Fruit fly (Drosophila melanogaster) whole organism, embryonic: ENCODE data around the gene CG43338.

Experiments used
- Awh ChIP-seq: fragments of 200-800 bp; sonication (Bioruptor generic); IDR thresholded peaks from 2 replicates; pipeline ENCODE4, ENCODE4 v1.3.6; 2022; ENCODE audit warnings: missing biosample characterization, missing genetic modification characterization
- Blimp-1 ChIP-seq: fragments of 200-800 bp; sonication (Bioruptor generic); optimal IDR thresholded peaks from 3 replicates; lab custom pipeline; 2018; ENCODE audit warnings: missing biosample characterization, missing genetic modification characterization, mild to moderate bottlenecking, moderate library complexity, missing genetic modification reagents
- Bteb2 ChIP-seq: fragments of 200-800 bp; sonication (Bioruptor generic); optimal IDR thresholded peaks from 2 replicates; lab custom pipeline; 2016; ENCODE audit warnings: missing biosample characterization, missing genetic modification characterization
- CG1024 ChIP-seq: fragments of 200-800 bp; sonication (Bioruptor generic); IDR thresholded peaks from 2 replicates; pipeline ENCODE4 v1.3.6; 2022; ENCODE audit warnings: missing biosample characterization, missing genetic modification characterization
- CG11085 ChIP-seq: fragments of 200-800 bp; sonication (Bioruptor generic); IDR thresholded peaks from 2 replicates; pipeline ENCODE4 v1.3.6; 2022; ENCODE audit warnings: missing biosample characterization, missing genetic modification characterization
- CG1233 ChIP-seq: fragments of 200-800 bp; sonication (Bioruptor generic); optimal IDR thresholded peaks from 4 replicates; lab custom pipeline; 2018; ENCODE audit warnings: missing biosample characterization, mild to moderate bottlenecking, missing genetic modification characterization
- CG12391 ChIP-seq: fragments of 200-800 bp; sonication (Bioruptor generic); optimal IDR thresholded peaks from 3 replicates; lab custom pipeline; 2018; ENCODE audit warnings: missing biosample characterization, mild to moderate bottlenecking, missing genetic modification characterization, moderate library complexity
- CG13296 ChIP-seq: fragments of 200-800 bp; sonication (Bioruptor generic); optimal IDR thresholded peaks from 3 replicates; lab custom pipeline; 2018; ENCODE audit warnings: missing biosample characterization, mild to moderate bottlenecking, missing genetic modification characterization
- CG15269 ChIP-seq: fragments of 200-800 bp; sonication (Bioruptor generic); optimal IDR thresholded peaks from 2 replicates; lab custom pipeline; 2018; ENCODE audit warnings: missing biosample characterization, mild to moderate bottlenecking, missing genetic modification characterization, moderate library complexity
- CG15601 ChIP-seq: fragments of 200-800 bp; sonication (Bioruptor generic); optimal IDR thresholded peaks from 3 replicates; lab custom pipeline; 2019; ENCODE audit warnings: missing biosample characterization, mild to moderate bottlenecking, missing genetic modification characterization, moderate library complexity
- CG1602 ChIP-seq: fragments of 200-800 bp; sonication (Bioruptor generic); optimal IDR thresholded peaks from 3 replicates; lab custom pipeline; 2016; ENCODE audit warnings: missing biosample characterization, missing genetic modification characterization
- CG16813 ChIP-seq: fragments of 200-800 bp; sonication (Bioruptor generic); IDR thresholded peaks from 3 replicates; pipeline ENCODE4 v1.3.6; 2022; ENCODE audit warnings: missing biosample characterization, missing genetic modification characterization; ENCODE audit not compliant: partially characterized antibody
- CG2199 ChIP-seq: fragments of 200-800 bp; sonication (Bioruptor generic); IDR thresholded peaks from 3 replicates; pipeline ENCODE4 v1.3.6; 2022; ENCODE audit warnings: missing biosample characterization, missing genetic modification characterization
- CG2202 ChIP-seq: fragments of 200-800 bp; sonication (Bioruptor generic); optimal IDR thresholded peaks from 2 replicates; lab custom pipeline; 2018; ENCODE audit warnings: missing biosample characterization, mild to moderate bottlenecking, missing genetic modification characterization
- CG30020 ChIP-seq: fragments of 200-800 bp; optimal IDR thresholded peaks from 2 replicates; lab custom pipeline; 2019; ENCODE audit warnings: missing biosample characterization, mild to moderate bottlenecking, missing genetic modification characterization, moderate library complexity
- CG3065 ChIP-seq: fragments of 200-800 bp; sonication (Bioruptor generic); optimal IDR thresholded peaks from 2 replicates; lab custom pipeline; 2016; ENCODE audit warnings: missing biosample characterization, missing genetic modification characterization
- CG31365 ChIP-seq: fragments of 200-800 bp; sonication (Bioruptor generic); optimal IDR thresholded peaks from 2 replicates; lab custom pipeline; 2018; ENCODE audit warnings: missing biosample characterization, mild to moderate bottlenecking, missing genetic modification characterization
- CG32767 ChIP-seq: fragments of 200-800 bp; sonication (Bioruptor generic); IDR thresholded peaks from 2 replicates; pipeline ENCODE4 v1.3.6; 2022; ENCODE audit warnings: missing biosample characterization, missing genetic modification characterization
- CG34422 ChIP-seq: fragments of 200-800 bp; sonication (Bioruptor generic); IDR thresholded peaks from 3 replicates; pipeline ENCODE4 v1.3.6; 2022; ENCODE audit warnings: missing biosample characterization, missing genetic modification characterization
- CG3847 ChIP-seq: fragments of 200-800 bp; sonication (Bioruptor generic); IDR thresholded peaks from 2 replicates; pipeline ENCODE4 v1.3.6; 2022; ENCODE audit warnings: missing biosample characterization, missing genetic modification characterization
- Dbx ChIP-seq: fragments of 200-800 bp; sonication (Bioruptor generic); IDR thresholded peaks from 3 replicates; pipeline ENCODE4 v1.3.6; 2022; ENCODE audit warnings: missing biosample characterization, missing genetic modification characterization
- Dip2 ChIP-seq: fragments of 200-800 bp; sonication (Bioruptor generic); IDR thresholded peaks from 2 replicates; pipeline ENCODE4 v1.3.6; 2022; ENCODE audit warnings: missing biosample characterization, missing genetic modification characterization
- Drgx ChIP-seq: fragments of 200-800 bp; sonication (Bioruptor generic); IDR thresholded peaks from 2 replicates; pipeline ENCODE4 v1.3.6; 2022; ENCODE audit warnings: missing biosample characterization, missing genetic modification characterization
- E2f1 ChIP-seq: fragments of 200-800 bp; sonication (Bioruptor generic); IDR thresholded peaks from 2 replicates; pipeline ENCODE4 v1.3.6; 2022; ENCODE audit warnings: missing biosample characterization, missing genetic modification characterization
- Gug ChIP-seq: fragments of 200-800 bp; sonication (Bioruptor generic); IDR thresholded peaks from 4 replicates; pipeline ENCODE4 v1.3.6; 2022; ENCODE audit warnings: missing biosample characterization, missing genetic modification characterization
- Meics ChIP-seq: fragments of 200-800 bp; sonication (Bioruptor generic); optimal IDR thresholded peaks from 2 replicates; lab custom pipeline; 2017; ENCODE audit warnings: missing biosample characterization, mild to moderate bottlenecking, missing genetic modification characterization
- Oaz ChIP-seq: fragments of 200-800 bp; sonication (Bioruptor generic); IDR thresholded peaks from 2 replicates; pipeline ENCODE4 v1.3.6; 2022; ENCODE audit warnings: missing biosample characterization, missing genetic modification characterization
- Oli ChIP-seq: fragments of 200-800 bp; sonication (Bioruptor generic); optimal IDR thresholded peaks from 2 replicates; lab custom pipeline; 2018; ENCODE audit warnings: missing biosample characterization, mild to moderate bottlenecking, missing genetic modification characterization, moderate library complexity
- Rfx ChIP-seq: fragments of 200-800 bp; sonication (Bioruptor generic); IDR thresholded peaks from 2 replicates; pipeline ENCODE4 v1.3.6; 2022; ENCODE audit warnings: missing biosample characterization, missing genetic modification characterization
- Ssrp ChIP-seq: fragments of 200-800 bp; sonication (Bioruptor generic); optimal IDR thresholded peaks from 2 replicates; lab custom pipeline; 2018; ENCODE audit warnings: missing biosample characterization, mild to moderate bottlenecking, missing genetic modification characterization, moderate library complexity
- Vsx1 ChIP-seq: fragments of 200-800 bp; sonication (Bioruptor generic); optimal IDR thresholded peaks from 2 replicates; lab custom pipeline; 2017; ENCODE audit warnings: missing biosample characterization, mild to moderate bottlenecking, missing genetic modification characterization, missing genetic modification reagents
- Xbp1 ChIP-seq: fragments of 200-800 bp; sonication (Bioruptor generic); optimal IDR thresholded peaks from 3 replicates; lab custom pipeline; 2016; ENCODE audit warnings: missing biosample characterization, mild to moderate bottlenecking, missing genetic modification characterization
- al ChIP-seq: fragments of 200-800 bp; sonication (Bioruptor generic); IDR thresholded peaks from 2 replicates; pipeline ENCODE4 v1.3.6; 2022; ENCODE audit warnings: missing biosample characterization, missing genetic modification characterization
- ase ChIP-seq: fragments of 200-800 bp; sonication (Bioruptor generic); IDR thresholded peaks from 3 replicates; pipeline ENCODE4 v1.3.6; 2022; ENCODE audit warnings: missing biosample characterization, missing genetic modification characterization
- cad ChIP-seq: fragments of >200 bp; optimal IDR thresholded peaks from 2 replicates; lab custom pipeline; 2017; ENCODE audit warnings: missing biosample characterization, missing genetic modification characterization
- cato ChIP-seq: fragments of 200-800 bp; sonication (Bioruptor generic); optimal IDR thresholded peaks from 2 replicates; lab custom pipeline; 2016; ENCODE audit warnings: missing biosample characterization, missing genetic modification characterization, borderline replicate concordance
- dan ChIP-seq: fragments of 200-800 bp; sonication (Bioruptor generic); IDR thresholded peaks from 2 replicates; pipeline ENCODE4 v1.3.6; 2022; ENCODE audit warnings: missing biosample characterization, missing genetic modification characterization
- disco-r ChIP-seq: fragments of 200-800 bp; sonication (Bioruptor generic); optimal IDR thresholded peaks from 2 replicates; lab custom pipeline; 2016; ENCODE audit warnings: missing biosample characterization, missing genetic modification characterization
- en ChIP-seq: fragments of 200-800 bp; sonication (Bioruptor generic); optimal IDR thresholded peaks from 2 replicates; lab custom pipeline; 2016; ENCODE audit warnings: missing biosample characterization, missing genetic modification characterization
- fu2 ChIP-seq: fragments of 200-800 bp; sonication (Bioruptor generic); optimal IDR thresholded peaks from 2 replicates; lab custom pipeline; 2016; ENCODE audit warnings: missing biosample characterization, missing genetic modification characterization
- gce ChIP-seq: fragments of 200-800 bp; sonication (Bioruptor generic); IDR thresholded peaks from 3 replicates; pipeline ENCODE4 v1.3.6; 2022; ENCODE audit warnings: missing biosample characterization, missing genetic modification characterization
- gcm ChIP-seq: fragments of 200-800 bp; sonication (Bioruptor generic); optimal IDR thresholded peaks from 2 replicates; lab custom pipeline; 2019; ENCODE audit warnings: missing biosample characterization, mild to moderate bottlenecking, missing genetic modification characterization, moderate library complexity
- gsb ChIP-seq: fragments of 200-800 bp; sonication (Bioruptor generic); IDR thresholded peaks from 2 replicates; pipeline ENCODE4 v1.3.6; 2022; ENCODE audit warnings: missing biosample characterization, missing genetic modification characterization
- kah ChIP-seq: fragments of 200-800 bp; sonication (Bioruptor generic); optimal IDR thresholded peaks from 2 replicates; lab custom pipeline; 2018; ENCODE audit warnings: missing biosample characterization, mild to moderate bottlenecking, missing genetic modification characterization
- lbe ChIP-seq: fragments of 200-800 bp; sonication (Bioruptor generic); optimal IDR thresholded peaks from 2 replicates; lab custom pipeline; 2016; ENCODE audit warnings: missing biosample characterization, mild to moderate bottlenecking, missing genetic modification characterization
- lola ChIP-seq, 3 experiments: fragments of >200 bp in 2 of 3; fragments of 200-800 bp in 1 of 3; sonication (Bioruptor generic) in 1 of 3; optimal IDR thresholded peaks; 2 replicates each; lab custom pipeline; 2017 to 2019; ENCODE audit warnings: missing biosample characterization in 3 of 3, missing genetic modification characterization in 3 of 3, mild to moderate bottlenecking in 1 of 3, moderate library complexity in 1 of 3
- nmo ChIP-seq: fragments of 200-800 bp; sonication (Bioruptor generic); optimal IDR thresholded peaks from 2 replicates; lab custom pipeline; 2018; ENCODE audit warnings: missing biosample characterization, mild to moderate bottlenecking, missing genetic modification characterization, moderate library complexity
- ranshi ChIP-seq: fragments of 200-800 bp; sonication (Bioruptor generic); IDR thresholded peaks from 2 replicates; pipeline ENCODE4 v1.3.6; 2022; ENCODE audit warnings: missing biosample characterization, missing genetic modification characterization
- sna ChIP-seq: fragments of 200-800 bp; sonication (Bioruptor generic); IDR thresholded peaks from 2 replicates; pipeline ENCODE4 v1.3.6; 2022; ENCODE audit warnings: missing biosample characterization, missing genetic modification characterization; ENCODE audit not compliant: partially characterized antibody
- sr ChIP-seq: fragments of 200-800 bp; sonication (Bioruptor generic); IDR thresholded peaks from 3 replicates; pipeline ENCODE4 v1.3.6; 2022; ENCODE audit warnings: missing biosample characterization, missing genetic modification characterization
- usp ChIP-seq: fragments of >200 bp; optimal IDR thresholded peaks from 2 replicates; lab custom pipeline; 2017; ENCODE audit warnings: missing biosample characterization, missing genetic modification characterization

The CG43338 gene

dm6 chr2L:18617003-18617402 lies 54.0 kb downstream of the CG43338 start, which contains the start of gene MESR3 (continued):
- TF ChIP-seq Bteb2 (GFP tag; lab: Kevin White, UChicago) (no peak), cad (no peak), ranshi (GFP tag; lab: Robert Waterston, UW) (peak; percentile 77), en (GFP tag; lab: Kevin White, UChicago) (peak; percentile 5), cato (no peak), Dip2 (GFP tag; lab: Robert Waterston, UW) (no peak), Awh (GFP tag; lab: Robert Waterston, UW) (peak; percentile 56; the same call in 1 of the 2 replicates), CG1024 (GFP tag; lab: Robert Waterston, UW) (peak; percentile 31; the same call in 1 of the 2 replicates), CG3847 (GFP tag; lab: Robert Waterston, UW) (peak; percentile 51), lbe (GFP tag; lab: Kevin White, UChicago) (peak; percentile 52), Xbp1 (GFP tag; lab: Kevin White, UChicago) (peak; percentile 76), CG3065 (GFP tag; lab: Kevin White, UChicago) (no peak), sr (GFP tag; lab: Robert Waterston, UW) (no peak; the same call in 2 of the 3 replicates), Oli (peak; percentile 37), Gug (GFP tag; lab: Robert Waterston, UW) (peak; percentile 17; the same call in 1 of the 4 replicates), Meics (GFP tag; lab: Kevin White, UChicago) (peak; percentile 84), CG12391 (peak; percentile 56), E2f1 (GFP tag; lab: Robert Waterston, UW) (peak; percentile 84), CG11085 (GFP tag; lab: Robert Waterston, UW) (peak; percentile 31; the same call in 1 of the 2 replicates), CG2199 (peak; percentile 78), CG32767 (GFP tag; lab: Robert Waterston, UW) (peak; percentile 46; the same call in 1 of the 2 replicates), Ssrp (tag; lab: Kevin White, UChicago) (peak; percentile 65), CG30020 (peak; percentile 8), Rfx (GFP tag; lab: Robert Waterston, UW) (peak; percentile 50), CG1233 (GFP tag; lab: Kevin White, UChicago) (peak; percentile 81), sna (GFP tag; lab: Robert Waterston, UW) (no peak), fu2 (GFP tag; lab: Kevin White, UChicago) (no peak), gcm (GFP tag; lab: Kevin White, UChicago) (peak; percentile 55), kah (GFP tag; lab: Kevin White, UChicago) (peak; percentile 57), usp (no peak), gce (GFP tag; lab: Robert Waterston, UW) (peak; percentile 80; the same call in 2 of the 3 replicates), Vsx1 (no peak), Dbx (peak; percentile 66; the same call in 2 of the 3 replicates), lola (GFP tag; optimal IDR thresholded peaks at IDR 0.05; lab: Kevin White, UChicago) (peak in 1 of 3 experiments; percentile 26), ase (peak; percentile 66; the same call in 1 of the 3 replicates), Blimp-1 (GFP tag; lab: Kevin White, UChicago) (peak; percentile 82), dan (GFP tag; lab: Robert Waterston, UW) (no peak), Oaz (GFP tag; lab: Robert Waterston, UW) (0 out of 2 replicates have a peak, but pooled peaks have one; percentile 4), al (GFP tag; lab: Robert Waterston, UW) (peak; percentile 54; the same call in 1 of the 2 replicates), disco-r (GFP tag; lab: Kevin White, UChicago) (no peak), CG16813 (no peak; the same call in 2 of the 3 replicates), CG15269 (tag; lab: Kevin White, UChicago) (peak; percentile 88), CG34422 (GFP tag; lab: Robert Waterston, UW) (peak; percentile 80), CG31365 (peak; percentile 45), CG15601 (tag; lab: Kevin White, UChicago) (peak; percentile 69), CG1602 (GFP tag; lab: Kevin White, UChicago) (peak; percentile 58), CG2202 (tag; lab: Kevin White, UChicago) (no peak), nmo (GFP tag; lab: Kevin White, UChicago) (peak; percentile 75), CG13296 (peak; percentile 84), Drgx (peak; percentile 80), gsb (GFP tag; lab: Robert Waterston, UW) (no peak)
